Fruit fly (Drosophila melanogaster) whole organism: ENCODE measurements around the gene CG32815.

Source experiments
- CG8478 ChIP-seq: fragments of >200 bp; optimal IDR thresholded peaks from 2 replicates; lab custom pipeline; 2018; ENCODE audit warnings: inconsistent platforms
- Dll ChIP-seq: fragments of >200 bp; optimal IDR thresholded peaks from 2 replicates; lab custom pipeline; 2017
- EcR ChIP-seq, 2 experiments: fragments of >200 bp; optimal IDR thresholded peaks; 2 replicates each; lab custom pipeline; 2017; ENCODE audit warnings: missing biosample characterization in 2 of 2, missing genetic modification characterization in 2 of 2, missing genetic modification reagents in 2 of 2
- pan ChIP-seq: fragments of >200 bp; optimal IDR thresholded peaks from 2 replicates; lab custom pipeline; 2017
- psq ChIP-seq: fragments of >200 bp; optimal IDR thresholded peaks from 2 replicates; lab custom pipeline; 2017
- usp ChIP-seq: fragments of >200 bp; optimal IDR thresholded peaks from 2 replicates; lab custom pipeline; 2017; ENCODE audit warnings: missing biosample characterization, missing genetic modification characterization, mixed read lengths

The CG32815 gene

DNA sequence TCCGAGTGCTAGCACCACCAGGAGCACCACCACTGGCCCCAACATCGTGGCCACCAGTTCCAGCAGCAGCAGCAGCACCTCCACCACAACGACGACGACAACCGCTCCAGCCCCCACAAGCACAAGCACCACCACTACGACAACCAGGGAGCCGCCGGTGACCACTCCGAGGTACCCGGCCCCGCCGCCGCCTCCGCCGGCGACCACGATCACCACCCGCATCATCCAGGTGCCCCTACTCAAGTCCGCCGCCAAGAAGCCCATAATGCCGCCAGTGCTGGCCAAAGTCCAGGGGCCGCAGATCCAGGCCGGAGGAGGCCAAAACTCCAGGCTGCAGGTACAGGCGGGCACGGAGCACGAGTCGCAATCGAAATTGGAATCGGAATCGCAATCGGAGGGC is 1.7 kb downstream of the CG32815 start:
- no peak for TF ChIP-seq EcR (GFP tag; optimal IDR thresholded peaks at IDR 0.05; lab: Kevin White, UChicago)
- no peak for TF ChIP-seq usp (GFP tag; lab: Kevin White, UChicago)
- TF ChIP-seq CG8478, result no peak
- no peak for TF ChIP-seq Dll (lab: Kevin White, UChicago)
- TF ChIP-seq psq (lab: Kevin White, UChicago), result no peak
- TF ChIP-seq pan (lab: Kevin White, UChicago), result no peak

DNA sequence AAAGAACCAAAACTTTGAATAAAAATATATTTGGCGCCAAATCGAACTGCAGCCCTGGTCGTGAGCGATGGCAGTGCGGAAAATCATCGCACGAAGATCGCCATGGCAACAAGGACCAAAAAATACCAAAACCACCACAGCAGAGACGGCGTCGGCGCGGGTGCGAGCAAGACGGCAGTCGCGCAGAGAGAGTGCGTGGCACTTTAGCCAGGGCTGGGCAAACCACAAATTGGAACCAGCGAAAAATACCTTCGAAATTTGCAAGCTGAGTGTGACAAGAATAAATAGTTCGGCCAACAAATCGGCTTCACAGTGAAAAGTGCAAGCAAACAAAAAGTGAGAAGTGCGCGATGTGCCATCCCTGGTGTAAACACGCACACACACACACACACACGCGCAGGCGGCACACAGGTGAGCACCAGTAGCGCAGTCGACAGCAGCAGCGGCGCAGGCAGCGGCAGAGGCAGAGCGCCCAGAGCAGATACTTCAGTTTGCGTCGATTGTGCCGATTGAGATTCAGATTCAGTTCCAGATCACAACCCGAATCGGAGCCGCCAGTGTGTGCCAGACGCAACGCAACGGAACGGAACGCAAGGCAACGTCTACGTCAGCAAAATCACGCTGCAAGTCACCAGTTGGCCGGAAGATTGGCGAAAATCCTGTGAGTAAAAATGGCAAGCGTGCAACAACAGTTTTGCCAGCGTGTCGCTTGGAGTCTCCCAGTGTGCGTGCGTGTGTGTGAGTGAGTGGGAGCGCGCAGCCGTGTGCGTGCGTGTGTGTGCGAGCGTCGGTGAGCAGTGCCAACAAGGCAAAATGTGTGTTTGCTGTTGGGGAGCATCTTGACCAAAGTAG is 3.0 kb downstream of the CG32815 start, which contains the start of gene TRAM:
Gene TRAM (plus strand): TSS at position 184 of the 852 bp plus-strand sequence.
- no peak for TF ChIP-seq psq (lab: Kevin White, UChicago)
- TF ChIP-seq CG8478, result peak; percentile 4

DNA sequence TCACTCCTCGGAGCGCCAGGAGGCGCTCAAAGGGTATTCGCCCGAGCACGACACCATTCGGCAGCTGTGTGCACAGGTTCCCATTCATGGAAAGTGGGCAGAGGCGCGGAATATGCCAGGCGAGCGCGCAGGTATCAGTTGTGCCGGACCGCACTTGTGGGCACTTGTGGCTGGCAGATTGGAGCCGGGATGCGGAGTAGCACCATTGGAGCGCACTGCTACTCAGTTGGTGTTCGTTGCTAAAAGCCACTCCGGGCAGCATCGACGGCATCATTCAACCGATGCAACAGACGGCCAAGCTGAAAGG is 3.6 kb downstream of the CG32815 start:
- TF ChIP-seq CG8478 (no peak), Dll (lab: Kevin White, UChicago) (no peak), usp (GFP tag; lab: Kevin White, UChicago) (no peak), EcR (GFP tag; optimal IDR thresholded peaks at IDR 0.05; lab: Kevin White, UChicago) (no peak), psq (lab: Kevin White, UChicago) (no peak), pan (lab: Kevin White, UChicago) (no peak)

DNA sequence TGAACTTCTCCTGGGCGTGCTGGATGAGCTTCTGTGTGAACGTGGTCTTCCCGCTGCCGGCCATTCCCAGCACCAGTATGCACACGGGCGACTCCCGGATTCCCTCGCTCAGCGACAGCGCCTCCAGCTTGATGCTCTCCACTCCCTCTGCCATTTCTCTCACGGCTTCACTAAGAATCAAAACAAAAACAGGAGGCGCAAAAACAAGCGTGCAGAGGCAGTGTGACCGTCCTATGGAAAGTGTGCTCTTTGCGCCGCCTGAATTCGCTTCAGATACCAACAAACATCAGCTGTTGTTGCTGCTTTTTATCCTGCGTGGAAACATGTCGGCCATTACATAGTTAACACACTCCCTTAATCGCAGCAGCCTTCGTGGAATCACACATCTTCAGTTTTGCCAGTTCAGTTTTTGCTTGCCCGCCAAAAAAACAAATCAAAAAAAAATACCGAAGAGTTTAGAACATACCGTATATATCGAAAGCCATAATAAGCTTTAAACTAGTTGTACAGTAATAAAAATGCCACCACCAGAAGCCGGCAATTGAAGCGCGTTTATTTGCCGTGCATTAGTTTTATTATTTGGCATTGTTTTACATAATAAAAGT is 8.4 kb downstream of the CG32815 start, which contains the start of the genes CG3704 and mus81:
Gene CG3704 (minus strand): TSS at position 226 of the 605 bp plus-strand sequence.
Gene mus81 (plus strand): TSS at position 496 of the 605 bp plus-strand sequence.
- peak; percentile 27 for TF ChIP-seq Dll (lab: Kevin White, UChicago)
- no peak for TF ChIP-seq pan (lab: Kevin White, UChicago)
- no peak for TF ChIP-seq EcR (GFP tag; optimal IDR thresholded peaks at IDR 0.05; lab: Kevin White, UChicago)

DNA sequence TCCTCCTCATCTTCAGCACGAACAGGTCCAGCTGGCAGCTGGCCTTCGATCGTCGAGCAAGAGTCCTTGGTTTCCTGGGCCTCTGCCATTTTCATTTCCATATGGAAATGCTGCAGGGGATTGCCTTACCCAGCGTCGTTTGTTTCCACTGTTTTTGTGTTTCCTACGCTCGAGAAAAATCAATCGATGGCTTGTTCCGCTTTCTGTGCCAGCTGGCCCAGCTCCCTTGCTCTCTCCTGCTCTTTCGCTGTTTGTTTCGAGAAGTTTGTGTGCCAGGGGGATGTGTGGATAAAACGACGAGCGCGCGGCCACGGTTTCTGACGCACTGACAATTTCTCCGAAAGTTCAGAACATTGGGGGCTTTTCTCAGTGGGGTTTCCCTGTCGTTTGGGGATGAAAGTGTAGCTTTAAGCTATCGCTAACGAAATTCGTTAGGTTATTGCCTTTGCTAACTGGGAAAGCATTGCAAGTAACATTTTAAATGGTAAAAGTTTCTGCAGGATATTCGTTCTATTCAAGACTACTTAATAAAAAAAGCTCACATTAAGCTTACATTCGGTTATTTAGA is 13.3 kb downstream of the CG32815 start, which contains the start of gene CG3703:
Gene CG3703 (minus strand): TSS at position 328 of the 568 bp plus-strand sequence.
- no peak for TF ChIP-seq usp (GFP tag; lab: Kevin White, UChicago)
- TF ChIP-seq Dll (lab: Kevin White, UChicago), result no peak
- no peak for TF ChIP-seq pan (lab: Kevin White, UChicago)
- no peak for TF ChIP-seq EcR (GFP tag; optimal IDR thresholded peaks at IDR 0.05; lab: Kevin White, UChicago)
- TF ChIP-seq psq (lab: Kevin White, UChicago), result no peak
- no peak for TF ChIP-seq CG8478

DNA sequence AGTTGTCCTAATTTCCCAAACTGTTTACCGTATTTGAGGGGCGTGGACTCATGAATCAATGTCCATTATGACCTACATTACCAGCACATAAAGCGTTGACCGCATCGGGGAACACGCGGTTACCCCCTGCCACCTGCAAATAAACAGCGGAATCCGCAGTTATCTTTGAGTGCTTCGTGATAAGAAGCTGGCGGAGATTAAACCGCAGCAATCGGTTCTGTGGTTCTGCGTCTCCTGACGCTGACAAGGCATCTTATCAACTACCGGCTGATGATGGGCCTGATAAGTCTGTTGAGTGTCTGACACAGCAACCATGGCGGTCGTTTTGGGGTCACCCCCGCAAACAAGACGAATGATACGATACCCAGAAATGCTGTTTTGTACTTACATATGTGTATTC is 13.9 kb downstream of the CG32815 start:
- no peak for TF ChIP-seq EcR (GFP tag; optimal IDR thresholded peaks at IDR 0.05; lab: Kevin White, UChicago)
- TF ChIP-seq CG8478, result no peak
- no peak for TF ChIP-seq usp (GFP tag; lab: Kevin White, UChicago)
- no peak for TF ChIP-seq pan (lab: Kevin White, UChicago)
- no peak for TF ChIP-seq psq (lab: Kevin White, UChicago)
- TF ChIP-seq Dll (lab: Kevin White, UChicago), result no peak

DNA sequence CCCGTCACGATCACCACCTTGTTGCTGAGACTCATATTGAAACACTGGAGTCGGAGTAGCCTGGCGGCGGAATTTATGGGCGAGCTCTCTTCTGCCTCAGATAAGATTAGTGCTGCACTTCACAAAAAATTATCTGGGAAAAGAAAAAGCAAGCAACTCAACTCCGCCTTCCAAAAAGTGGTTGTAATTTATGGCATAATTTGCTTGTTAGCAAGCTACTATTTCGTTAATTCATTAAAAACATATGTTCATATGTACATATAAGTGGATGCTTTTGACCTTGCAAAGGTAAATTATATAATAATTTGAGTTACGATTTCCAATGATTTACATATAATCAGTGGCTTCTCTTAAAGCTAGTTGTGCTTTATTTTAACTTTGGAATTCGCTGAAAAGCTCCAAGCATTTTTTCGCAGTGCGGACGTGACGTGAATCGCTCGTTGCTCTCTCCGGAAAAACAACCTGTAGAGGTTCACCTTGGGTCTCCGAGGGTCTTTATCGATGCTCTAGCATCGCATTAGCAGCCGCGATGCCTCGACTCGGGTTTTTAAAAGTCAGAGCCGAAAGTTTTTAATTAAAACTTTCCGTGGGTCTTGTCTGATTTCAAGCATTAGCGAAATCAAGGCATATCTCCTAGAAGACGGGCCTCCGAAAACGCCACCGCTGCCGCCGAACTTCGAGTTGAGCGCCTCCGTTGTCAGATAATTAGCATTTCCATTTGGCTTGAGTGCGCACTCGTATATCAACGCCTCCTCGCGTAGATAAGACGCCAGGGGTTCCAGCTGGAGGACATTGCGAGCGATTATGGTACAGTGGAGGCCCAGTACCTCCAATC is 15.4 kb downstream of the CG32815 start, which contains the start of gene CG3699:
Gene CG3699 (minus strand): TSS at position 51 of the 835 bp plus-strand sequence.
- TF ChIP-seq EcR (GFP tag; optimal IDR thresholded peaks at IDR 0.05; lab: Kevin White, UChicago), result no peak
- no peak for TF ChIP-seq CG8478
- TF ChIP-seq pan (lab: Kevin White, UChicago), result no peak
- no peak for TF ChIP-seq usp (GFP tag; lab: Kevin White, UChicago)
- no peak for TF ChIP-seq Dll (lab: Kevin White, UChicago)
- TF ChIP-seq psq (lab: Kevin White, UChicago), result no peak

DNA sequence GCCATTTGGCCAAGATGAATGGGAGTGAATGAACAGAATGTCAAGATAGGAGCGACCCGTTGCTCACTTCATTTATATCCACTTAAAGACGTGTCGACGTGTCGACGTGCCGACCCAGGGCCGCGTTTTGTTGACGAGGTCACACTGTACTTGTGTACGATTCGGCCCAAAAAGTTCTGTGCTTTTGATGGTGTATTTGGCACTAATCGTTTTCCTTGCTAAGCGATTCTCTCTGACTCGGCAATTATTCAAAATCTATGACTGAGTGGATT is 16.0 kb downstream of the CG32815 start:
- TF ChIP-seq psq (lab: Kevin White, UChicago) (no peak), pan (lab: Kevin White, UChicago) (no peak), CG8478 (no peak), EcR (GFP tag; optimal IDR thresholded peaks at IDR 0.05; lab: Kevin White, UChicago) (no peak), usp (GFP tag; lab: Kevin White, UChicago) (no peak), Dll (lab: Kevin White, UChicago) (no peak)

DNA sequence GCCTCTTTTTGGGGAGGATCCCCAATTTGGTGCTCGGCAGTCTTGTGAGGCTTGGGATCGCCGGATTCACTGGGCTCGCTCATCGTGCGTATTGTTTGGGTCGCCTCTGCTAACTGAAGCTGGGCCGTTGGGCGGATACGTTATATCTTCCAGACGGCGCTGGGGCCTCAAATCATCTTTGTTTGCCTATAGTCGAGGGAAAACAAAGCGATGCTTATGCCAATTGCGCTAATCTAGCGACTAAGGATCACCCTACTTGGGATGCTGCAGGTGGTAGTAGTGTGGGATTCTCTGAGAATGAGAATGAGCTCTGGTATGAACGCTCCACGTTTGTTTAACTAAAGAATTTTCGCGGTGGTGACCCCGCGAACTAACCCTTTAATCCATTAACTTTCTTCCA is 19.5 kb downstream of the CG32815 start, which contains the start of gene CG3690:
Gene CG3690 (minus strand): TSS at position 101 of the 400 bp plus-strand sequence.
- TF ChIP-seq Dll (lab: Kevin White, UChicago), result no peak
- no peak for TF ChIP-seq psq (lab: Kevin White, UChicago)
- TF ChIP-seq CG8478, result no peak
- no peak for TF ChIP-seq usp (GFP tag; lab: Kevin White, UChicago)

DNA sequence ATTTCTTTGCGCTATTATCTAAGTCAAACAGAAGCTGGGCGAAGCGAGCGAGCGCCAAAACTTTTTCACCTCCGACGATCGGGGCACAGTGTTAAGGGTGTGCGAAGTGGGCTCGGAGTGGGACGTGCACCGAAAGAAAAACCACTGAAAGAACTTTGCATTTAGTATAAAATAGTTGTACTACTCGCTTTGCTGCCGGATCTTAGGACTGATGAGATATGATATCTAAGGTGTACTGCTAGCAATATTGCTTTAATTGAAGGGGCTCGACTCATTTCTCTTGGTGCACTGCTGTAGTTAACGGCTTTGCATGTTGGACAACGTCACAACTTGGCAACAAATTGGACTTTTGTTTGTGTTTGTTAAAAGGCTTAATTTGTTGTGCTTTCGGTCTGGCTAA is 21.5 kb downstream of the CG32815 start:
- TF ChIP-seq EcR (GFP tag; optimal IDR thresholded peaks at IDR 0.05; lab: Kevin White, UChicago) (no peak), usp (GFP tag; lab: Kevin White, UChicago) (no peak), pan (lab: Kevin White, UChicago) (no peak), psq (lab: Kevin White, UChicago) (no peak), CG8478 (no peak), Dll (lab: Kevin White, UChicago) (no peak)

DNA sequence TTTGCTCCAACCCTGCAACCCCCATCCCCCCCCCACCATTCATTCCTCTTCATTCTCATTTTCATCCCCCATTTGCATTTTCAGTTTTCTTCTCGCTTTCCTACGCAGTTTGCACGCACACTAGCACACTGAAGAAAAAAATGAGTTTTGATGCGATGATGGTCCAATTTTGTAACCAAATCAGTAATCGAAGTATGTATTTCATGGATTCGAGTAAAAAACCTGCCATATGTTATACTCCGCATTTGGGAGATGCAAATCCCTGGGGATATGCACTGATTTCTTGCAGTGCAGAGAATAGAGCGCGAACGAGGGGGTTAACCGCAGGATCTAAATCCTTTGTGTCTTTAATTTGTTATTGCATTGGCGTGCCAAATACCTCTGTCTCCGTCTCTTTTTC is 23.6 kb downstream of the CG32815 start:
- TF ChIP-seq usp (GFP tag; lab: Kevin White, UChicago), result no peak
- TF ChIP-seq psq (lab: Kevin White, UChicago), result no peak
- no peak for TF ChIP-seq EcR (GFP tag; optimal IDR thresholded peaks at IDR 0.05; lab: Kevin White, UChicago)
- TF ChIP-seq CG8478, result no peak
- no peak for TF ChIP-seq Dll (lab: Kevin White, UChicago)
